Fruit fly (Drosophila melanogaster) whole organism, wandering third instar larva: ENCODE results near the gene CD98hc.
A peak's percentile ranks its signal among the peaks of the same experiment; 100 is the strongest.

Experiments
- Abd-B ChIP-seq: fragments of >200 bp; optimal IDR thresholded peaks from 2 replicates; lab custom pipeline; 2017; ENCODE audit warnings: missing biosample characterization, missing genetic modification characterization
- CG32264 ChIP-seq: fragments of 200-800 bp; sonication (Bioruptor generic); optimal IDR thresholded peaks from 2 replicates; lab custom pipeline; 2016; ENCODE audit warnings: missing biosample characterization, missing genetic modification characterization
- CG9705 ChIP-seq: fragments of 200-800 bp; sonication (Bioruptor generic); optimal IDR thresholded peaks from 2 replicates; lab custom pipeline; 2018; ENCODE audit warnings: missing biosample characterization, mild to moderate bottlenecking, missing genetic modification characterization
- CrebA ChIP-seq: fragments of 200-800 bp; sonication (Bioruptor generic); optimal IDR thresholded peaks from 2 replicates; lab custom pipeline; 2016; ENCODE audit warnings: missing biosample characterization, mild to moderate bottlenecking, missing genetic modification characterization, borderline replicate concordance
- Dfd ChIP-seq: fragments of >200 bp; optimal IDR thresholded peaks from 2 replicates; lab custom pipeline; 2017; ENCODE audit warnings: missing biosample characterization, missing genetic modification characterization
- Dif ChIP-seq: fragments of 200-275, 200-300 bp; sonication (Bioruptor generic); optimal IDR thresholded peaks from 2 replicates; lab custom pipeline; 2018; ENCODE audit warnings: missing biosample characterization, missing genetic modification characterization; ENCODE audit not compliant: partially characterized antibody
- HLH106 ChIP-seq: fragments of 200-800 bp; optimal IDR thresholded peaks from 3 replicates; lab custom pipeline; 2019; ENCODE audit warnings: missing biosample characterization, mild to moderate bottlenecking, missing genetic modification characterization, moderate library complexity
- Hnf4 ChIP-seq: fragments of 200-800 bp; sonication (Bioruptor generic); optimal IDR thresholded peaks from 2 replicates; lab custom pipeline; 2016; ENCODE audit warnings: missing biosample characterization, mild to moderate bottlenecking, missing genetic modification characterization
- Hr78 ChIP-seq: fragments of >200 bp; optimal IDR thresholded peaks from 2 replicates; lab custom pipeline; 2017; ENCODE audit warnings: missing biosample characterization, missing genetic modification characterization
- Hr83 ChIP-seq: fragments of 200-300 bp; sonication (Bioruptor generic); optimal IDR thresholded peaks from 2 replicates; lab custom pipeline; 2016; ENCODE audit warnings: missing biosample characterization, mild to moderate bottlenecking, missing genetic modification characterization, moderate library complexity; ENCODE audit not compliant: poor library complexity, severe bottlenecking
- Mio ChIP-seq: sonication (Bioruptor generic); optimal IDR thresholded peaks from 2 replicates; lab custom pipeline; 2016; ENCODE audit warnings: missing biosample characterization, missing genetic modification characterization
- Myc ChIP-seq: fragments of >200 bp; optimal IDR thresholded peaks from 2 replicates; lab custom pipeline; 2017
- N ChIP-seq: fragments of >200 bp; optimal IDR thresholded peaks from 2 replicates; lab custom pipeline; 2018; ENCODE audit warnings: missing biosample characterization, missing external identifiers, missing genetic modification characterization
- OdsH ChIP-seq: fragments of 200-800 bp; sonication (Bioruptor generic); optimal IDR thresholded peaks from 2 replicates; lab custom pipeline; 2016; ENCODE audit warnings: missing biosample characterization, mild to moderate bottlenecking, missing genetic modification characterization
- Rel ChIP-seq, 2 experiments: fragments of 200-800 bp; sonication (Bioruptor generic) in 1 of 2; optimal IDR thresholded peaks; 2 replicates in 1 of 2; 3 replicates in 1 of 2; lab custom pipeline; 2016 to 2019; ENCODE audit warnings: mild to moderate bottlenecking in 2 of 2, missing biosample characterization in 2 of 2, missing genetic modification characterization in 2 of 2, moderate library complexity in 1 of 2
- Sp1 ChIP-seq: fragments of 200-800 bp; sonication (Bioruptor generic); optimal IDR thresholded peaks from 3 replicates; lab custom pipeline; 2019; ENCODE audit warnings: missing biosample characterization, mild to moderate bottlenecking, missing genetic modification characterization, moderate library complexity
- Vsx2 ChIP-seq: fragments of 200-300, 225-300 bp; sonication (Bioruptor generic); optimal IDR thresholded peaks from 2 replicates; lab custom pipeline; 2018; ENCODE audit warnings: missing biosample characterization, missing genetic modification characterization; ENCODE audit not compliant: partially characterized antibody
- br ChIP-seq: fragments of 200-800 bp; sonication (Bioruptor generic); optimal IDR thresholded peaks from 2 replicates; lab custom pipeline; 2016; ENCODE audit warnings: missing biosample characterization, missing genetic modification characterization
- brk ChIP-seq: fragments of 200-800 bp; sonication (Bioruptor generic); optimal IDR thresholded peaks from 2 replicates; lab custom pipeline; 2016; ENCODE audit warnings: missing biosample characterization, mild to moderate bottlenecking, missing genetic modification characterization
- dl ChIP-seq, 2 experiments: fragments of 175-275, 200-275 bp in 1 of 2; fragments of 200-275 bp in 1 of 2; sonication (Bioruptor generic); optimal IDR thresholded peaks; lab custom pipeline; 2018; ENCODE audit warnings: mild to moderate bottlenecking in 2 of 2, missing biosample characterization in 2 of 2, missing genetic modification characterization in 2 of 2, moderate library complexity in 2 of 2; ENCODE audit not compliant: partially characterized antibody in 2 of 2, insufficient read depth in 1 of 2
- dmrt93B ChIP-seq: fragments of 200-800 bp; sonication (Bioruptor generic); optimal IDR thresholded peaks from 2 replicates; lab custom pipeline; 2018; ENCODE audit warnings: missing biosample characterization, mild to moderate bottlenecking, missing genetic modification characterization
- dsf ChIP-seq: sonication (Bioruptor generic); optimal IDR thresholded peaks from 2 replicates; lab custom pipeline; 2016; ENCODE audit warnings: missing biosample characterization, missing genetic modification characterization, borderline replicate concordance
- ey ChIP-seq: fragments of 200-800 bp; sonication (Bioruptor generic); optimal IDR thresholded peaks from 2 replicates; lab custom pipeline; 2016; ENCODE audit warnings: missing biosample characterization, missing genetic modification characterization
- foxo ChIP-seq, 2 experiments: fragments of 200-800 bp; sonication (Bioruptor generic); optimal IDR thresholded peaks; 2 replicates in 1 of 2; 3 replicates in 1 of 2; lab custom pipeline; 2016 to 2017; ENCODE audit warnings: missing biosample characterization in 2 of 2, missing genetic modification characterization in 2 of 2
- fru ChIP-seq: fragments of 200-800 bp; sonication (Bioruptor generic); optimal IDR thresholded peaks from 3 replicates; lab custom pipeline; 2016; ENCODE audit warnings: missing biosample characterization, mild to moderate bottlenecking, missing genetic modification characterization
- h ChIP-seq: fragments of 200-800 bp; sonication (Bioruptor generic); optimal IDR thresholded peaks from 3 replicates; lab custom pipeline; 2016; ENCODE audit warnings: missing biosample characterization, mild to moderate bottlenecking, missing genetic modification characterization
- jim ChIP-seq: fragments of 175-275, 200-325 bp; sonication (Bioruptor generic); optimal IDR thresholded peaks from 2 replicates; lab custom pipeline; 2016; ENCODE audit warnings: missing biosample characterization, mild to moderate bottlenecking, missing genetic modification characterization
- lola ChIP-seq: fragments of >200 bp; optimal IDR thresholded peaks from 2 replicates; lab custom pipeline; 2017; ENCODE audit warnings: missing biosample characterization, missing genetic modification characterization
- pan ChIP-seq: fragments of >200 bp; optimal IDR thresholded peaks from 2 replicates; lab custom pipeline; 2017
- psq ChIP-seq: fragments of 200-800 bp; sonication (Bioruptor generic); optimal IDR thresholded peaks from 3 replicates; lab custom pipeline; 2017; ENCODE audit warnings: missing biosample characterization, mild to moderate bottlenecking, missing genetic modification characterization, moderate library complexity
- rgr ChIP-seq: fragments of 200-800 bp; sonication (Bioruptor generic); optimal IDR thresholded peaks from 3 replicates; lab custom pipeline; 2016; ENCODE audit warnings: missing biosample characterization, mild to moderate bottlenecking, missing genetic modification characterization
- sage ChIP-seq: fragments of 200-800 bp; sonication (Bioruptor generic); optimal IDR thresholded peaks from 2 replicates; lab custom pipeline; 2016; ENCODE audit warnings: missing biosample characterization, mild to moderate bottlenecking, missing genetic modification characterization
- sv ChIP-seq: fragments of 200-800 bp; sonication (Bioruptor generic); optimal IDR thresholded peaks from 3 replicates; lab custom pipeline; 2016; ENCODE audit warnings: missing biosample characterization, missing genetic modification characterization
- tai ChIP-seq: sonication (Bioruptor generic); optimal IDR thresholded peaks from 2 replicates; lab custom pipeline; 2016; ENCODE audit warnings: missing biosample characterization, missing genetic modification characterization
- usp ChIP-seq: fragments of >200 bp; optimal IDR thresholded peaks from 2 replicates; lab custom pipeline; 2017; ENCODE audit warnings: missing biosample characterization, missing genetic modification characterization
- woc ChIP-seq: sonication (Bioruptor generic); optimal IDR thresholded peaks from 2 replicates; lab custom pipeline; 2016; ENCODE audit warnings: missing biosample characterization, mild to moderate bottlenecking, missing genetic modification characterization

Gene CD98hc

dm6 chr3R:7964751-7965319 lies 13.4 kb downstream of the CD98hc start:
- TF ChIP-seq ey (GFP tag; lab: Kevin White, UChicago) (no peak), foxo (GFP tag; optimal IDR thresholded peaks at IDR 0.05; lab: Kevin White, UChicago) (no peak), br (GFP tag; lab: Kevin White, UChicago) (peak; percentile 29), fru (GFP tag; lab: Kevin White, UChicago) (peak; percentile 23), Dfd (GFP tag; lab: Kevin White, UChicago) (no peak), CG32264 (GFP tag; lab: Kevin White, UChicago) (no peak), dsf (GFP tag; lab: Kevin White, UChicago) (no peak), Dif (GFP tag; lab: Kevin White, UChicago) (peak; percentile 60), pan (lab: Kevin White, UChicago) (no peak), psq (GFP tag; lab: Kevin White, UChicago) (peak; percentile 33)

- TF ChIP-seq dl (GFP tag; optimal IDR thresholded peaks at IDR 0.05; lab: Kevin White, UChicago; ENCODE audit: insufficient read depth in 1 of 2, partially characterized antibody in 2 of 2) (peak; percentile 48 to 65), foxo (GFP tag; optimal IDR thresholded peaks at IDR 0.05; lab: Kevin White, UChicago) (no peak), Rel (GFP tag; optimal IDR thresholded peaks at IDR 0.05; lab: Kevin White, UChicago) (no peak), Rel (tag; optimal IDR thresholded peaks at IDR 0.05; lab: Kevin White, UChicago) (peak; percentile 34), N (peak; percentile 73), Vsx2 (no peak), Myc (lab: Kevin White, UChicago) (no peak), OdsH (GFP tag; lab: Kevin White, UChicago) (no peak), CrebA (GFP tag; lab: Kevin White, UChicago) (peak; percentile 57), Dif (GFP tag; lab: Kevin White, UChicago) (peak; percentile 8), CG9705 (GFP tag; lab: Kevin White, UChicago) (no peak), Mio (no peak), tai (GFP tag; lab: Kevin White, UChicago) (no peak)
Observed at dm6 chr3R:7963495-7964132, 14.6 kb downstream of the CD98hc start.

dm6 chr3R:7962778-7963494 lies 15.3 kb downstream of the CD98hc start:
- TF ChIP-seq Vsx2 (no peak), brk (GFP tag; lab: Kevin White, UChicago) (no peak), ey (GFP tag; lab: Kevin White, UChicago) (peak; percentile 11), fru (GFP tag; lab: Kevin White, UChicago) (peak; percentile 45), Dfd (GFP tag; lab: Kevin White, UChicago) (no peak), CrebA (GFP tag; lab: Kevin White, UChicago) (peak; percentile 20), HLH106 (tag; lab: Kevin White, UChicago) (peak; percentile 66), CG32264 (GFP tag; lab: Kevin White, UChicago) (no peak), woc (GFP tag; lab: Kevin White, UChicago) (peak; percentile 61), tai (GFP tag; lab: Kevin White, UChicago) (no peak), Sp1 (GFP tag; lab: Kevin White, UChicago) (peak; percentile 67), Hnf4 (GFP tag; lab: Kevin White, UChicago) (no peak), Rel (GFP tag; optimal IDR thresholded peaks at IDR 0.05; lab: Kevin White, UChicago) (peak; percentile 11), Rel (tag; optimal IDR thresholded peaks at IDR 0.05; lab: Kevin White, UChicago) (no peak), lola (GFP tag; lab: Kevin White, UChicago) (no peak), usp (no peak), foxo (GFP tag; optimal IDR thresholded peaks at IDR 0.05; lab: Kevin White, UChicago) (peak in 1 of 2 experiments; percentile 72), sage (GFP tag; lab: Kevin White, UChicago) (no peak), h (GFP tag; lab: Kevin White, UChicago) (peak; percentile 15), Mio (no peak), dsf (GFP tag; lab: Kevin White, UChicago) (no peak), psq (GFP tag; lab: Kevin White, UChicago) (peak; percentile 61), OdsH (GFP tag; lab: Kevin White, UChicago) (peak; percentile 37), dmrt93B (GFP tag; lab: Kevin White, UChicago) (peak; percentile 61), Hr83 (peak; percentile 48), Dif (GFP tag; lab: Kevin White, UChicago) (peak; percentile 9), dl (GFP tag; optimal IDR thresholded peaks at IDR 0.05; lab: Kevin White, UChicago; ENCODE audit: insufficient read depth in 1 of 2, partially characterized antibody in 2 of 2) (peak in 1 of 2 experiments; percentile 32), pan (lab: Kevin White, UChicago) (no peak), Hr78 (no peak), N (peak; percentile 59), jim (GFP tag; lab: Kevin White, UChicago) (no peak), rgr (peak; percentile 39), Abd-B (GFP tag; lab: Kevin White, UChicago) (no peak), Myc (lab: Kevin White, UChicago) (no peak), CG9705 (GFP tag; lab: Kevin White, UChicago) (peak; percentile 1), sv (peak; percentile 8)
